Fruit fly (Drosophila melanogaster): Measurements from ENCODE around the gene Ank2.

dm6 chr3L:7695554-7695953 lies 22.6 kb downstream of the Ank2 start, which contains the start of gene CG44195:
- no peak for TF ChIP-seq h (GFP tag; optimal IDR thresholded peaks at IDR 0.05)
- no peak for TF ChIP-seq GATAd (GFP tag; optimal IDR thresholded peaks at IDR 0.05)
- no peak for TF ChIP-seq sv (GFP tag; optimal IDR thresholded peaks at IDR 0.05)
- no peak for TF ChIP-seq Dfd (GFP tag; optimal IDR thresholded peaks at IDR 0.05)
- no peak for TF ChIP-seq psq (GFP tag; optimal IDR thresholded peaks at IDR 0.05)
- TF ChIP-seq Hr78 (GFP tag; optimal IDR thresholded peaks at IDR 0.05), result no peak
- no peak for TF ChIP-seq CrebA (GFP tag; optimal IDR thresholded peaks at IDR 0.05; ENCODE audit: borderline replicate concordance)
- no peak for TF ChIP-seq woc (GFP tag; optimal IDR thresholded peaks at IDR 0.05)
- no peak for TF ChIP-seq CG32264 (GFP tag; optimal IDR thresholded peaks at IDR 0.05)
- no peak for TF ChIP-seq OdsH (GFP tag; optimal IDR thresholded peaks at IDR 0.05)

Data from whole organism, wandering third instar larva.